Worm (Caenorhabditis elegans): Measurements from ENCODE around the gene srz-62.

The srz-62 gene

ce11 chrIV:3899719-3900554 is at the start of gene srz-62:
Gene srz-62, plus strand, starts transcription at chrIV:3900504.
- TF ChIP-seq egl-27 (tag; optimal IDR thresholded peaks at IDR 0.05) (peak in 1 of 2 experiments; percentile 23), lin-35 (GFP tag; optimal IDR thresholded peaks at IDR 0.05) (peak in 1 of 2 experiments; percentile 56), nhr-20 (tag; optimal IDR thresholded peaks at IDR 0.05) (peak; percentile 32), nhr-90 (tag; optimal IDR thresholded peaks at IDR 0.05; ENCODE audit: poor library complexity) (peak; percentile 40), efl-1 (optimal IDR thresholded peaks at IDR 0.05) (no peak), efl-1 (GFP tag; optimal IDR thresholded peaks at IDR 0.05 in 1 of 2) (peak in 1 of 2 experiments; percentile 78), egl-13 (tag; optimal IDR thresholded peaks at IDR 0.05) (peak; percentile 43), pqm-1 (tag; optimal IDR thresholded peaks at IDR 0.05) (peak; percentile 100), hpl-2 (GFP tag; optimal IDR thresholded peaks at IDR 0.05) (peak; percentile 5), jun-1 (tag; optimal IDR thresholded peaks at IDR 0.05) (peak; percentile 97), lsy-2 (tag; optimal IDR thresholded peaks at IDR 0.05) (peak in 1 of 2 experiments; percentile 61), mdl-1 (tag; optimal IDR thresholded peaks at IDR 0.05) (no peak), pax-3 (tag; optimal IDR thresholded peaks at IDR 0.05) (peak; percentile 68), mef-2 (tag; optimal IDR thresholded peaks at IDR 0.05) (no peak), nhr-47 (tag; optimal IDR thresholded peaks at IDR 0.05) (no peak), unc-30 (tag; optimal IDR thresholded peaks at IDR 0.05) (no peak), tlp-1 (tag; optimal IDR thresholded peaks at IDR 0.05) (peak; percentile 92), elt-2 (tag; optimal IDR thresholded peaks at IDR 0.05) (peak; percentile 100)

ce11 chrIV:3853557-3853956 is 46.7 kb upstream of the srz-62 start:
- TF ChIP-seq zag-1 (tag; optimal IDR thresholded peaks at IDR 0.05) (no peak), unc-30 (tag; optimal IDR thresholded peaks at IDR 0.05) (no peak), dsc-1 (tag; optimal IDR thresholded peaks at IDR 0.05) (peak; percentile 95), fkh-4 (tag; optimal IDR thresholded peaks at IDR 0.05; ENCODE audit: borderline replicate concordance) (peak; percentile 80), nhr-90 (tag; optimal IDR thresholded peaks at IDR 0.05; ENCODE audit: poor library complexity) (no peak), ceh-8 (GFP tag; optimal IDR thresholded peaks at IDR 0.05) (no peak), isw-1 (GFP tag; IDR thresholded peaks at IDR 0.05) (no peak), ceh-90 (tag; optimal IDR thresholded peaks at IDR 0.05) (no peak)

- TF ChIP-seq pag-3 (tag; optimal IDR thresholded peaks at IDR 0.05; ENCODE audit: borderline replicate concordance, insufficient read depth) (no peak), nhr-12 (tag; optimal IDR thresholded peaks at IDR 0.05) (no peak), alr-1 (tag; optimal IDR thresholded peaks at IDR 0.05; ENCODE audit: borderline replicate concordance) (no peak), irx-1 (tag; optimal IDR thresholded peaks at IDR 0.05) (no peak), dsc-1 (tag; optimal IDR thresholded peaks at IDR 0.05) (peak; percentile 16), nhr-85 (tag) (no peak), skn-1 (tag; optimal IDR thresholded peaks at IDR 0.05) (no peak), lin-14 (GFP tag; optimal IDR thresholded peaks at IDR 0.05) (peak; percentile 25), tlp-1 (tag; optimal IDR thresholded peaks at IDR 0.05) (no peak), fkh-8 (tag; optimal IDR thresholded peaks at IDR 0.05) (no peak), C04F5.9 (tag; optimal IDR thresholded peaks at IDR 0.05) (no peak), ceh-88 (GFP tag; IDR thresholded peaks at IDR 0.05) (no peak), ceh-82 (tag; optimal IDR thresholded peaks at IDR 0.05) (no peak), aha-1 (tag; optimal IDR thresholded peaks at IDR 0.05) (no peak)
These were observed 45.7 kb upstream of the srz-62 start for ce11 chrIV:3854606-3855005.

ce11 chrIV:3855543-3855942 is 44.8 kb upstream of the srz-62 start, which contains the start of gene zag-1:
Gene zag-1, plus strand, starts transcription at chrIV:3855843.
- no peak for TF ChIP-seq blmp-1 (tag; optimal IDR thresholded peaks at IDR 0.05)

Data from whole organism, L1 larva.